Worm (Caenorhabditis elegans): ENCODE results near the gene T04G9.6.

T04G9.6 gene

ce11 chrX:802478-802877, 17.7 kb upstream of the T04G9.6 start, which contains the start of gene gtr-1:
TSS of gene gtr-1 (plus strand) at chrX:802778.
- TF ChIP-seq pqm-1 (tag; optimal IDR thresholded peaks at IDR 0.05) (no peak), pag-3 (tag; optimal IDR thresholded peaks at IDR 0.05; ENCODE audit: borderline replicate concordance) (no peak), nfya-1 (tag; optimal IDR thresholded peaks at IDR 0.05) (no peak), ttx-3 (tag; optimal IDR thresholded peaks at IDR 0.05) (no peak), gmeb-2 (tag; optimal IDR thresholded peaks at IDR 0.05) (no peak), mec-3 (tag; optimal IDR thresholded peaks at IDR 0.05; ENCODE audit: borderline replicate concordance) (no peak), npax-4 (tag; optimal IDR thresholded peaks at IDR 0.05) (no peak), hlh-8 (tag; optimal IDR thresholded peaks at IDR 0.05) (no peak), fax-1 (tag; optimal IDR thresholded peaks at IDR 0.05) (no peak), pax-1 (tag; optimal IDR thresholded peaks at IDR 0.05) (no peak), ama-1 (optimal IDR thresholded peaks at IDR 0.05) (no peak), pha-4 (tag; optimal IDR thresholded peaks at IDR 0.05) (no peak), sox-4 (tag; optimal IDR thresholded peaks at IDR 0.05) (no peak), tbx-2 (tag; optimal IDR thresholded peaks at IDR 0.05) (no peak)

- TF ChIP-seq dve-1 (tag; optimal IDR thresholded peaks at IDR 0.05): no peak
- no peak for TF ChIP-seq gmeb-2 (tag; optimal IDR thresholded peaks at IDR 0.05)
- no peak for TF ChIP-seq hlh-6 (tag; optimal IDR thresholded peaks at IDR 0.05)
- TF ChIP-seq ttx-3 (tag; optimal IDR thresholded peaks at IDR 0.05): no peak
- no peak for TF ChIP-seq syd-9 (tag; optimal IDR thresholded peaks at IDR 0.05)
- no peak for TF ChIP-seq fkh-10 (GFP tag; optimal IDR thresholded peaks at IDR 0.05)
- no peak for TF ChIP-seq pat-9 (tag; optimal IDR thresholded peaks at IDR 0.05)
- TF ChIP-seq ceh-48 (tag; optimal IDR thresholded peaks at IDR 0.05): no peak
- no peak for TF ChIP-seq mec-3 (tag; optimal IDR thresholded peaks at IDR 0.05; ENCODE audit: borderline replicate concordance)
- TF ChIP-seq pha-4 (tag; optimal IDR thresholded peaks at IDR 0.05): no peak
- TF ChIP-seq npax-4 (tag; optimal IDR thresholded peaks at IDR 0.05): no peak
- no peak for TF ChIP-seq sox-2 (GFP tag; IDR thresholded peaks at IDR 0.05)
- no peak for TF ChIP-seq hlh-13 (GFP tag; optimal IDR thresholded peaks at IDR 0.05)
- TF ChIP-seq ceh-34 (tag; optimal IDR thresholded peaks at IDR 0.05): no peak
- no peak for TF ChIP-seq hlh-8 (tag; optimal IDR thresholded peaks at IDR 0.05)
- no peak for TF ChIP-seq ceh-30 (tag; optimal IDR thresholded peaks at IDR 0.05)
- TF ChIP-seq elt-2 (tag; optimal IDR thresholded peaks at IDR 0.05): no peak
- no peak for TF ChIP-seq lim-6 (tag; optimal IDR thresholded peaks at IDR 0.05)
- TF ChIP-seq ceh-2 (tag; optimal IDR thresholded peaks at IDR 0.05): no peak
- no peak for TF ChIP-seq K09A11.1 (tag; optimal IDR thresholded peaks at IDR 0.05; ENCODE audit: insufficient read depth)
Measured at ce11 chrX:790593-790992, 5.8 kb upstream of the T04G9.6 start.

- TF ChIP-seq ceh-14 (tag; optimal IDR thresholded peaks at IDR 0.05) (no peak), hlh-8 (tag; optimal IDR thresholded peaks at IDR 0.05) (no peak), hlh-15 (tag; optimal IDR thresholded peaks at IDR 0.05) (no peak), unc-55 (GFP tag; optimal IDR thresholded peaks at IDR 0.05) (no peak), npax-4 (tag; optimal IDR thresholded peaks at IDR 0.05) (no peak), fkh-6 (tag; optimal IDR thresholded peaks at IDR 0.05) (no peak), dmd-4 (tag; optimal IDR thresholded peaks at IDR 0.05; ENCODE audit: borderline replicate concordance) (no peak), eyg-1 (tag; optimal IDR thresholded peaks at IDR 0.05) (no peak), hlh-6 (tag; optimal IDR thresholded peaks at IDR 0.05) (no peak), F13H6.1 (tag; optimal IDR thresholded peaks at IDR 0.05) (no peak), ceh-22 (tag; optimal IDR thresholded peaks at IDR 0.05) (no peak), elt-4 (tag; optimal IDR thresholded peaks at IDR 0.05) (no peak), ceh-2 (tag; optimal IDR thresholded peaks at IDR 0.05) (no peak), ceh-31 (tag; optimal IDR thresholded peaks at IDR 0.05) (no peak), ceh-18 (tag; optimal IDR thresholded peaks at IDR 0.05) (no peak), tbx-7 (tag; optimal IDR thresholded peaks at IDR 0.05) (no peak)
Measured at ce11 chrX:789848-790247, 5.1 kb upstream of the T04G9.6 start.
